Worm (Caenorhabditis elegans): ENCODE results near the gene sru-16.

sru-16 gene

ce11 chrIV:13601428-13601827 is 22.4 kb downstream of the sru-16 start (continued):
- no peak for TF ChIP-seq nhr-80 (tag; optimal IDR thresholded peaks at IDR 0.05)
- TF ChIP-seq F33H1.4 (GFP tag; IDR thresholded peaks at IDR 0.05): peak; percentile 33; the same call in 1 of the 2 replicates
- TF ChIP-seq zim-3 (tag; optimal IDR thresholded peaks at IDR 0.05): no peak
- TF ChIP-seq somi-1 (GFP tag; optimal IDR thresholded peaks at IDR 0.05): no peak
- TF ChIP-seq hmg-20 (GFP tag; IDR thresholded peaks at IDR 0.05): no peak
- no peak for TF ChIP-seq F57A8.1 (GFP tag; optimal IDR thresholded peaks at IDR 0.05)
- peak; percentile 77 for TF ChIP-seq madf-6 (GFP tag; IDR thresholded peaks at IDR 0.05)
- no peak for TF ChIP-seq dpff-1 (tag; optimal IDR thresholded peaks at IDR 0.05)

ce11 chrIV:13601973-13602669 is 23.1 kb downstream of the sru-16 start, which contains the start of gene Y45F10B.59:
TSS of gene Y45F10B.59 (plus strand) at chrIV:13602619.
- TF ChIP-seq F10E7.11 (tag; optimal IDR thresholded peaks at IDR 0.05): no peak
- no peak for TF ChIP-seq ccch-3 (GFP tag; optimal IDR thresholded peaks at IDR 0.05)
- 0 out of 2 replicates have a peak, but pooled peaks have one; percentile 16 for TF ChIP-seq rcor-1 (GFP tag; IDR thresholded peaks at IDR 0.05)
- no peak for TF ChIP-seq Y53F4B.3 (GFP tag; IDR thresholded peaks at IDR 0.05)
- TF ChIP-seq ceh-27 (GFP tag; optimal IDR thresholded peaks at IDR 0.05): no peak
- TF ChIP-seq Y79H2A.3 (GFP tag; conservative IDR thresholded peaks at IDR 0.05): no peak
- no peak for TF ChIP-seq mes-4 (tag; optimal IDR thresholded peaks at IDR 0.05)
- no peak for TF ChIP-seq efl-1 (GFP tag; optimal IDR thresholded peaks at IDR 0.05)
- TF ChIP-seq madf-6 (GFP tag; IDR thresholded peaks at IDR 0.05): peak; percentile 65; the same call in 1 of the 2 replicates
- no peak for TF ChIP-seq hrde-1 (tag; optimal IDR thresholded peaks at IDR 0.05; ENCODE audit: borderline replicate concordance)
- TF ChIP-seq F23B12.7 (tag; optimal IDR thresholded peaks at IDR 0.05; ENCODE audit: insufficient read depth): no peak
- no peak for TF ChIP-seq F33H1.4 (GFP tag; IDR thresholded peaks at IDR 0.05)
- peak; percentile 97 for TF ChIP-seq hmg-1.2 (GFP tag; IDR thresholded peaks at IDR 0.05)
- TF ChIP-seq ekl-4 (GFP tag; IDR thresholded peaks at IDR 0.05): 0 out of 2 replicates have a peak, but pooled peaks have one; percentile 35
- no peak for TF ChIP-seq B0261.1 (tag; optimal IDR thresholded peaks at IDR 0.05)
- no peak for TF ChIP-seq die-1 (tag; optimal IDR thresholded peaks at IDR 0.05)
- no peak for TF ChIP-seq sdz-38 (tag; optimal IDR thresholded peaks at IDR 0.05)
- TF ChIP-seq F52B5.7 (tag; optimal IDR thresholded peaks at IDR 0.05): no peak
- TF ChIP-seq B0035.1 (tag; optimal IDR thresholded peaks at IDR 0.05): no peak
- no peak for TF ChIP-seq nhr-120 (GFP tag; IDR thresholded peaks at IDR 0.05)
- TF ChIP-seq F57A8.1 (GFP tag; optimal IDR thresholded peaks at IDR 0.05): no peak
- no peak for TF ChIP-seq ama-1 (optimal IDR thresholded peaks at IDR 0.05)
- TF ChIP-seq ama-1 (GFP tag; optimal IDR thresholded peaks at IDR 0.05): no peak
- TF ChIP-seq hmg-20 (GFP tag; IDR thresholded peaks at IDR 0.05): no peak
- 0 out of 2 replicates have a peak, but pooled peaks have one; percentile 20 for TF ChIP-seq hsf-1 (GFP tag; IDR thresholded peaks at IDR 0.05)
- TF ChIP-seq T07F8.4 (tag; optimal IDR thresholded peaks at IDR 0.05): no peak
- TF ChIP-seq aptf-2 (GFP tag; conservative IDR thresholded peaks at IDR 0.05): no peak
- TF ChIP-seq snpc-1.3 (tag; optimal IDR thresholded peaks at IDR 0.05; ENCODE audit: insufficient read depth): peak; percentile 81
- no peak for TF ChIP-seq madf-3 (GFP tag; IDR thresholded peaks at IDR 0.05)
- TF ChIP-seq dpl-1 (GFP tag; optimal IDR thresholded peaks at IDR 0.05): no peak
- no peak for TF ChIP-seq Y53G8AR.9 (GFP tag; conservative IDR thresholded peaks at IDR 0.05)
- no peak for TF ChIP-seq dox-1 (GFP tag; IDR thresholded peaks at IDR 0.05)
- no peak for TF ChIP-seq pbrm-1 (GFP tag; IDR thresholded peaks at IDR 0.05)
- no peak for TF ChIP-seq ceh-40 (GFP tag; IDR thresholded peaks at IDR 0.05)
- no peak for TF ChIP-seq ztf-25 (GFP tag; IDR thresholded peaks at IDR 0.05)
- TF ChIP-seq B0336.3 (GFP tag; IDR thresholded peaks at IDR 0.05): no peak
- no peak for TF ChIP-seq F37B4.10 (GFP tag; IDR thresholded peaks at IDR 0.05)
- TF ChIP-seq snpc-1.1 (tag; optimal IDR thresholded peaks at IDR 0.05; ENCODE audit: insufficient read depth): peak; percentile 93
- peak; percentile 57 for TF ChIP-seq D2030.7 (GFP tag; IDR thresholded peaks at IDR 0.05)
- no peak for TF ChIP-seq nfya-1 (tag; optimal IDR thresholded peaks at IDR 0.05; ENCODE audit: borderline replicate concordance, insufficient read depth)
- no peak for TF ChIP-seq rec-8 (tag; optimal IDR thresholded peaks at IDR 0.05)
